Worm (Caenorhabditis elegans) whole organism, L2 larva: ENCODE results near the gene F26F4.12.

Experiments used
- F13H6.1 ChIP-seq: sonication (generic microtip); optimal IDR thresholded peaks from 2 replicates; lab custom pipeline; 2016; ENCODE audit warnings: missing genetic modification characterization, missing compliant biosample characterization
- ZK546.5 ChIP-seq: sonication (generic microtip); optimal IDR thresholded peaks from 2 replicates; lab custom pipeline; 2017; ENCODE audit warnings: missing biosample characterization, missing genetic modification characterization
- alr-1 ChIP-seq: fragments of 150-350 bp; optimal IDR thresholded peaks from 2 replicates; lab custom pipeline; 2014; ENCODE audit warnings: missing biosample characterization, missing genetic modification characterization
- aly-2 ChIP-seq: fragments of 150-350 bp; optimal IDR thresholded peaks from 2 replicates; lab custom pipeline; 2014; ENCODE audit warnings: missing biosample characterization, missing genetic modification characterization
- ama-1 ChIP-seq: fragments of 150-350 bp; optimal IDR thresholded peaks from 2 replicates; lab custom pipeline; 2018; ENCODE audit warnings: inconsistent platforms
- blmp-1 ChIP-seq: sonication (generic microtip); optimal IDR thresholded peaks from 2 replicates; lab custom pipeline; 2017; ENCODE audit warnings: missing genetic modification characterization, mild to moderate bottlenecking, missing compliant biosample characterization, antibody characterized with exemption, moderate library complexity; ENCODE audit not compliant: insufficient read depth
- ceh-16 ChIP-seq: fragments of 150-350 bp; optimal IDR thresholded peaks from 2 replicates; lab custom pipeline; 2014; ENCODE audit warnings: missing biosample characterization, missing genetic modification characterization
- crh-2 ChIP-seq: sonication (generic microtip); optimal IDR thresholded peaks from 2 replicates; lab custom pipeline; 2017; ENCODE audit warnings: missing biosample characterization, missing genetic modification characterization
- dmd-4 ChIP-seq: sonication (generic microtip); optimal IDR thresholded peaks from 2 replicates; lab custom pipeline; 2017; ENCODE audit warnings: missing biosample characterization, missing genetic modification characterization
- elt-1 ChIP-seq: fragments of 150-350 bp; optimal IDR thresholded peaks from 2 replicates; lab custom pipeline; 2014; ENCODE audit warnings: missing biosample characterization, missing genetic modification characterization
- elt-3 ChIP-seq: sonication (generic microtip); optimal IDR thresholded peaks from 2 replicates; lab custom pipeline; 2017; ENCODE audit warnings: missing biosample characterization, missing genetic modification characterization
- lin-11 ChIP-seq: fragments of 150-350 bp; sonication (generic microtip); optimal IDR thresholded peaks from 2 replicates; lab custom pipeline; 2014; ENCODE audit warnings: missing biosample characterization, missing genetic modification characterization, inconsistent platforms, mixed read lengths
- lin-13 ChIP-seq: fragments of 150-350 bp; optimal IDR thresholded peaks from 2 replicates; lab custom pipeline; 2014; ENCODE audit warnings: missing biosample characterization, missing genetic modification reagents, missing genetic modification characterization
- lin-39 ChIP-seq: fragments of 150-350 bp; optimal IDR thresholded peaks from 2 replicates; lab custom pipeline; 2014; ENCODE audit warnings: missing biosample characterization, missing genetic modification reagents, missing genetic modification characterization
- lsy-2 ChIP-seq, 2 experiments: fragments of 150-350 bp in 1 of 2; sonication (generic microtip) in 1 of 2; optimal IDR thresholded peaks; 2 replicates each; lab custom pipeline; 2014 to 2017; ENCODE audit warnings: missing biosample characterization in 2 of 2, missing genetic modification characterization in 2 of 2
- mab-5 ChIP-seq: fragments of 150-350 bp; optimal IDR thresholded peaks from 2 replicates; lab custom pipeline; 2014; ENCODE audit warnings: missing biosample characterization, missing genetic modification characterization
- mbf-1 ChIP-seq: sonication (generic microtip); optimal IDR thresholded peaks from 2 replicates; lab custom pipeline; 2017; ENCODE audit warnings: missing biosample characterization, missing genetic modification characterization
- mdl-1 ChIP-seq, 2 experiments: fragments of 150-350 bp in 1 of 2; sonication (generic microtip) in 1 of 2; optimal IDR thresholded peaks; 2 replicates each; lab custom pipeline; 2017; ENCODE audit warnings: missing biosample characterization in 2 of 2, missing genetic modification characterization in 2 of 2
- nhr-10 ChIP-seq: sonication (generic microtip); optimal IDR thresholded peaks from 2 replicates; lab custom pipeline; 2017; ENCODE audit warnings: missing biosample characterization, missing genetic modification characterization
- nhr-11 ChIP-seq: fragments of 150-350 bp; optimal IDR thresholded peaks from 2 replicates; lab custom pipeline; 2014; ENCODE audit warnings: missing biosample characterization, missing genetic modification characterization
- nhr-12 ChIP-seq: fragments of 150-350 bp; optimal IDR thresholded peaks from 2 replicates; lab custom pipeline; 2014; ENCODE audit warnings: missing biosample characterization, missing genetic modification characterization
- nhr-129 ChIP-seq: fragments of 150-350 bp; optimal IDR thresholded peaks from 2 replicates; lab custom pipeline; 2014; ENCODE audit warnings: missing biosample characterization, missing genetic modification characterization
- nhr-237 ChIP-seq: fragments of 150-350 bp; optimal IDR thresholded peaks from 2 replicates; lab custom pipeline; 2014; ENCODE audit warnings: missing biosample characterization, missing genetic modification characterization
- nhr-25 ChIP-seq: fragments of 150-350 bp; sonication (generic microtip); optimal IDR thresholded peaks from 3 replicates; lab custom pipeline; 2014; ENCODE audit warnings: missing biosample characterization, missing genetic modification characterization
- nhr-6 ChIP-seq: fragments of 150-350 bp; optimal IDR thresholded peaks from 2 replicates; lab custom pipeline; 2014; ENCODE audit warnings: missing biosample characterization, missing genetic modification characterization
- nhr-77 ChIP-seq: fragments of 150-350 bp; optimal IDR thresholded peaks from 2 replicates; lab custom pipeline; 2014; ENCODE audit warnings: missing biosample characterization, missing genetic modification characterization
- peb-1 ChIP-seq: fragments of 150-350 bp; optimal IDR thresholded peaks from 2 replicates; lab custom pipeline; 2014; ENCODE audit warnings: missing biosample characterization, missing genetic modification characterization
- sem-4 ChIP-seq: fragments of 150-350 bp; optimal IDR thresholded peaks from 2 replicates; lab custom pipeline; 2014; ENCODE audit warnings: missing biosample characterization, missing genetic modification reagents, missing genetic modification characterization
- skn-1 ChIP-seq: sonication (generic microtip); optimal IDR thresholded peaks from 2 replicates; lab custom pipeline; 2017; ENCODE audit warnings: missing biosample characterization, missing genetic modification characterization
- sma-9 ChIP-seq, 2 experiments: fragments of 150-350 bp in 1 of 2; sonication (generic microtip) in 1 of 2; optimal IDR thresholded peaks; 2 replicates each; lab custom pipeline; 2014 to 2016; ENCODE audit warnings: missing genetic modification characterization in 2 of 2, mild to moderate bottlenecking in 1 of 2, missing biosample characterization in 1 of 2, missing compliant biosample characterization in 1 of 2, missing genetic modification reagents in 1 of 2, moderate library complexity in 1 of 2
- snpc-4 ChIP-seq: fragments of 150-350 bp; optimal IDR thresholded peaks from 2 replicates; lab custom pipeline; 2014; ENCODE audit warnings: missing biosample characterization, missing genetic modification characterization
- unc-39 ChIP-seq: fragments of 150-350 bp; optimal IDR thresholded peaks from 2 replicates; lab custom pipeline; 2014; ENCODE audit warnings: missing biosample characterization, missing genetic modification characterization
- unc-55 ChIP-seq: fragments of 150-350 bp; sonication (generic microtip); optimal IDR thresholded peaks from 3 replicates; lab custom pipeline; 2014; ENCODE audit warnings: missing biosample characterization, missing genetic modification reagents, missing genetic modification characterization
- unc-62 ChIP-seq: fragments of 150-350 bp; optimal IDR thresholded peaks from 2 replicates; lab custom pipeline; 2014; ENCODE audit warnings: missing biosample characterization, missing genetic modification reagents, missing genetic modification characterization
- zag-1 ChIP-seq: fragments of 150-350 bp; optimal IDR thresholded peaks from 2 replicates; lab custom pipeline; 2014; ENCODE audit warnings: missing biosample characterization, missing genetic modification characterization
- ztf-1 ChIP-seq: fragments of 200-800 bp; sonication (Bioruptor generic); conservative IDR thresholded peaks from 2 replicates; pipeline ENCODE4 v1.3.6; 2022; ENCODE audit warnings: missing genetic modification characterization, missing compliant biosample characterization
- ztf-11 ChIP-seq: sonication (generic microtip); optimal IDR thresholded peaks from 2 replicates; lab custom pipeline; 2017; ENCODE audit warnings: missing biosample characterization, missing genetic modification characterization

Gene F26F4.12

ce11 chrIII:4899035-4899578 is 10.7 kb downstream of the F26F4.12 start, which contains the start of gene nhl-2:
nhl-2 (minus strand) TSS chrIII:4899085.
- TF ChIP-seq ztf-11 (tag; lab: Kevin White, UChicago): no peak
- no peak for TF ChIP-seq lin-13 (GFP tag; lab: Kevin White, UChicago)
- no peak for TF ChIP-seq nhr-12 (tag; lab: Kevin White, UChicago)
- TF ChIP-seq aly-2: no peak
- TF ChIP-seq nhr-77 (tag; lab: Kevin White, UChicago): no peak
- TF ChIP-seq crh-2 (tag; lab: Kevin White, UChicago): no peak
- no peak for TF ChIP-seq snpc-4 (tag; lab: Kevin White, UChicago)
- TF ChIP-seq ama-1 (lab: Kevin White, UChicago): no peak
- no peak for TF ChIP-seq sma-9 (GFP tag; optimal IDR thresholded peaks at IDR 0.05; lab: Kevin White, UChicago)
- TF ChIP-seq sma-9 (tag; optimal IDR thresholded peaks at IDR 0.05; lab: Kevin White, UChicago): no peak
- no peak for TF ChIP-seq unc-55 (GFP tag; lab: Kevin White, UChicago)
- no peak for TF ChIP-seq blmp-1
- TF ChIP-seq mbf-1 (tag; lab: Kevin White, UChicago): no peak
- TF ChIP-seq ceh-16 (tag; lab: Kevin White, UChicago): no peak
- TF ChIP-seq, all 48 proteins: peak for 0

- no peak for TF ChIP-seq peb-1 (tag; lab: Kevin White, UChicago)
- TF ChIP-seq lin-39: no peak
- TF ChIP-seq nhr-25 (tag; lab: Kevin White, UChicago): no peak
- TF ChIP-seq lin-13 (GFP tag; lab: Kevin White, UChicago): no peak
- no peak for TF ChIP-seq nhr-10
- TF ChIP-seq lin-11: no peak
- TF ChIP-seq nhr-77 (tag; lab: Kevin White, UChicago): no peak
- TF ChIP-seq zag-1 (tag; lab: Kevin White, UChicago): no peak
- TF ChIP-seq alr-1 (tag; lab: Kevin White, UChicago): no peak
- TF ChIP-seq lsy-2 (tag; optimal IDR thresholded peaks at IDR 0.05; lab: Kevin White, UChicago): no peak
- TF ChIP-seq elt-3: no peak
- TF ChIP-seq elt-1: no peak
- TF ChIP-seq mdl-1 (tag; optimal IDR thresholded peaks at IDR 0.05; lab: Kevin White, UChicago): no peak
- TF ChIP-seq dmd-4 (tag; lab: Kevin White, UChicago): no peak
- no peak for TF ChIP-seq blmp-1
- TF ChIP-seq, all 48 proteins: peak for 0
Measured at ce11 chrIII:4895313-4895712, 14.5 kb downstream of the F26F4.12 start.

ce11 chrIII:4893540-4893939 is 16.3 kb downstream of the F26F4.12 start, which contains the start of gene F26F4.6:
F26F4.6 (minus strand) TSS chrIII:4893640.
- TF ChIP-seq unc-62 (GFP tag; lab: Kevin White, UChicago) (no peak), nhr-237 (tag; lab: Kevin White, UChicago) (no peak), nhr-129 (tag; lab: Kevin White, UChicago) (no peak), dmd-4 (tag; lab: Kevin White, UChicago) (no peak), ceh-16 (tag; lab: Kevin White, UChicago) (no peak), ama-1 (lab: Kevin White, UChicago) (no peak), lin-39 (no peak), unc-39 (tag; lab: Kevin White, UChicago) (no peak), mab-5 (tag; lab: Kevin White, UChicago) (no peak), elt-1 (no peak), nhr-11 (tag; lab: Kevin White, UChicago) (no peak), skn-1 (no peak), elt-3 (no peak)

- no peak for TF ChIP-seq zag-1 (tag; lab: Kevin White, UChicago)
- TF ChIP-seq nhr-25 (tag; lab: Kevin White, UChicago): no peak
- no peak for TF ChIP-seq aly-2
- no peak for TF ChIP-seq unc-39 (tag; lab: Kevin White, UChicago)
- no peak for TF ChIP-seq ztf-1
- no peak for TF ChIP-seq nhr-6 (tag; lab: Kevin White, UChicago)
- no peak for TF ChIP-seq lsy-2 (tag; optimal IDR thresholded peaks at IDR 0.05; lab: Kevin White, UChicago)
- no peak for TF ChIP-seq lin-13 (GFP tag; lab: Kevin White, UChicago)
- TF ChIP-seq lin-11: no peak
- TF ChIP-seq unc-55 (GFP tag; lab: Kevin White, UChicago): no peak
- TF ChIP-seq ZK546.5 (tag; lab: Kevin White, UChicago): no peak
- no peak for TF ChIP-seq F13H6.1 (tag; lab: Kevin White, UChicago)
- TF ChIP-seq sem-4 (tag; lab: Kevin White, UChicago): no peak
- no peak for TF ChIP-seq blmp-1
- no peak for TF ChIP-seq elt-3
- TF ChIP-seq, all 48 proteins: peak for 0
Measured at ce11 chrIII:4890997-4891396, 18.8 kb downstream of the F26F4.12 start, which contains the start of gene F26F4.5. F26F4.5 (minus strand) TSS chrIII:4891252.
